Fruit fly (Drosophila melanogaster) Kc167 (cell line): ENCODE data around the gene CG31997.

ENCODE experiments used
- Myc ChIP-seq: fragments of >200 bp; optimal IDR thresholded peaks from 2 replicates; lab custom pipeline; 2017; ENCODE audit warnings: missing external identifiers
- h ChIP-seq: fragments of >200 bp; optimal IDR thresholded peaks from 3 replicates; lab custom pipeline; 2018; ENCODE audit warnings: missing external identifiers
- insv ChIP-seq: fragments of >200 bp; optimal IDR thresholded peaks from 3 replicates; lab custom pipeline; 2018; ENCODE audit warnings: missing external identifiers
- psq ChIP-seq: fragments of >200 bp; optimal IDR thresholded peaks from 2 replicates; lab custom pipeline; 2017; ENCODE audit warnings: missing external identifiers

DNA sequence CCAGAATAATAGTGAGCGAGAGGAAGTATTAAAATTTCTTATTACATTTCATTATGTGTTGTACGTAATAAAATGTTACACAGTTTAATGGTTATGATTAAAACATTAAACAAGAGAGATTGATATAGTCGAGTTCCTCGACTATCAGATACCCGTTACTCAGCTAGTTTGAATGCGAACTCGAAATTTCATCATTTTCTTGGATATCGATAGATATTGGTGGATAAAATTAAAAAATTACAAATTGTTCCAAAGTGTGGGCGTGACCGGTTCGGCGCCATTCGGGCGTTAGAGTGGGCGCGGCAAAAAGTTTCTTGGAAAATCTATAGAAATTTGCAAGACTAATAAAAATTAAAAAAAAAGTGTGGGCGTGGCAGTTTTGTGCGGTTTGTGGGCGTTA is 9.3 kb upstream of the CG31997 start:
- no peak for TF ChIP-seq insv (lab: Kevin White, UChicago)
- no peak for TF ChIP-seq Myc (lab: Kevin White, UChicago)
- no peak for TF ChIP-seq h
- TF ChIP-seq psq (lab: Kevin White, UChicago): no peak
